Worm (Caenorhabditis elegans): ENCODE measurements around the gene srw-3.

- no peak for TF ChIP-seq akir-1 (GFP tag; optimal IDR thresholded peaks at IDR 0.05)
- no peak for TF ChIP-seq attf-6 (GFP tag; IDR thresholded peaks at IDR 0.05)
- TF ChIP-seq fkh-3 (tag; optimal IDR thresholded peaks at IDR 0.05), result no peak
- 0 out of 2 replicates have a peak, but pooled peaks have one; percentile 32 for TF ChIP-seq mcd-1 (GFP tag; IDR thresholded peaks at IDR 0.05)
- TF ChIP-seq sea-2 (GFP tag; IDR thresholded peaks at IDR 0.05), result no peak
- TF ChIP-seq Y95B8A.8 (GFP tag; IDR thresholded peaks at IDR 0.05), result no peak
- no peak for TF ChIP-seq snpc-4 (GFP tag; optimal IDR thresholded peaks at IDR 0.05)
- TF ChIP-seq snpc-4 (tag; optimal IDR thresholded peaks at IDR 0.05), result no peak
Measured at ce11 chrV:7734909-7735308, 29.5 kb downstream of the srw-3 start, which contains the start of gene clic-1.

Data from whole organism, young adult.